Worm (Caenorhabditis elegans) whole organism, young adult: ENCODE measurements around the gene F09A5.2.

Source experiments
- B0336.3 ChIP-seq: fragments of 200-800 bp; sonication (Bioruptor generic); IDR thresholded peaks from 2 replicates; pipeline ENCODE4 v1.3.6; 2022; ENCODE audit warnings: missing genetic modification characterization, missing compliant biosample characterization
- C17E4.6 ChIP-seq: fragments of 200-800 bp; sonication (Bioruptor generic); IDR thresholded peaks from 2 replicates; pipeline ENCODE4 v1.3.6; 2022; ENCODE audit warnings: missing genetic modification reagents, missing genetic modification characterization, missing compliant biosample characterization
- D2030.7 ChIP-seq: fragments of 200-800 bp; sonication (Bioruptor generic); IDR thresholded peaks from 2 replicates; pipeline ENCODE4 v1.3.6; 2022; ENCODE audit warnings: missing genetic modification reagents, missing genetic modification characterization, missing compliant biosample characterization
- F22D6.2 ChIP-seq: sonication (generic microtip); optimal IDR thresholded peaks from 2 replicates; lab custom pipeline; 2016; ENCODE audit warnings: mild to moderate bottlenecking, missing genetic modification characterization, missing compliant biosample characterization
- F39B2.1 ChIP-seq: fragments of 200-800 bp; sonication (Bioruptor generic); IDR thresholded peaks from 2 replicates; pipeline ENCODE4 v1.3.6; 2022; ENCODE audit warnings: missing genetic modification reagents, missing genetic modification characterization, missing compliant biosample characterization
- F57A8.1 ChIP-seq: fragments of 200-800 bp; sonication (Bioruptor generic); optimal IDR thresholded peaks from 2 replicates; lab custom pipeline; 2018; ENCODE audit warnings: mild to moderate bottlenecking, missing genetic modification characterization, moderate library complexity, missing compliant biosample characterization
- T07F8.4 ChIP-seq: sonication (generic microtip); optimal IDR thresholded peaks from 2 replicates; lab custom pipeline; 2016; ENCODE audit warnings: mild to moderate bottlenecking, missing genetic modification characterization, moderate library complexity, missing compliant biosample characterization
- T26A5.8 ChIP-seq: sonication (generic microtip); optimal IDR thresholded peaks from 2 replicates; lab custom pipeline; 2016; ENCODE audit warnings: missing genetic modification characterization, missing compliant biosample characterization
- aptf-3 ChIP-seq: fragments of 200-800 bp; sonication (Bioruptor generic); IDR thresholded peaks from 2 replicates; pipeline ENCODE4 v1.3.6; 2022; ENCODE audit warnings: missing genetic modification characterization, missing compliant biosample characterization
- atf-7 ChIP-seq: sonication (generic microtip); optimal IDR thresholded peaks from 2 replicates; lab custom pipeline; 2017; ENCODE audit warnings: mild to moderate bottlenecking, missing genetic modification characterization, missing compliant biosample characterization
- bed-2 ChIP-seq: fragments of 200-800 bp; sonication (Bioruptor generic); IDR thresholded peaks from 2 replicates; pipeline ENCODE4 v1.3.6; 2022; ENCODE audit warnings: missing genetic modification reagents, missing genetic modification characterization, missing compliant biosample characterization
- cebp-1 ChIP-seq, 2 experiments: fragments of 200-800 bp in 1 of 2; sonication (Bioruptor generic) in 1 of 2; sonication (generic microtip) in 1 of 2; IDR thresholded peaks in 1 of 2; optimal IDR thresholded peaks in 1 of 2; 2 replicates each; pipeline versions ENCODE4 v1.3.6 to Lab custom; 2017 to 2022; ENCODE audit warnings: missing compliant biosample characterization in 2 of 2, missing genetic modification characterization in 2 of 2, mild to moderate bottlenecking in 1 of 2, missing genetic modification reagents in 1 of 2, moderate library complexity in 1 of 2
- ceh-100 ChIP-seq: fragments of 200-800 bp; sonication (Bioruptor generic); IDR thresholded peaks from 2 replicates; pipeline ENCODE4 v1.3.6; 2022; ENCODE audit warnings: missing genetic modification reagents, missing genetic modification characterization, missing compliant biosample characterization
- ceh-27 ChIP-seq: fragments of 200-800 bp; sonication (Bioruptor generic); optimal IDR thresholded peaks from 2 replicates; lab custom pipeline; 2018; ENCODE audit warnings: mild to moderate bottlenecking, missing genetic modification characterization, moderate library complexity, missing compliant biosample characterization
- ceh-40 ChIP-seq: fragments of 200-800 bp; sonication (Bioruptor generic); IDR thresholded peaks from 2 replicates; pipeline ENCODE4 v1.3.6; 2022; ENCODE audit warnings: missing genetic modification characterization, missing compliant biosample characterization
- egl-18 ChIP-seq: fragments of 200-800 bp; sonication (Bioruptor generic); IDR thresholded peaks from 2 replicates; pipeline ENCODE4 v1.3.6; 2022; ENCODE audit warnings: missing genetic modification reagents, missing genetic modification characterization, missing compliant biosample characterization
- egl-44 ChIP-seq: fragments of 200-800 bp; sonication (Bioruptor generic); IDR thresholded peaks from 2 replicates; pipeline ENCODE4 v1.3.6; 2022; ENCODE audit warnings: missing genetic modification reagents, missing genetic modification characterization, missing compliant biosample characterization
- ekl-4 ChIP-seq: fragments of 200-800 bp; sonication (Bioruptor generic); IDR thresholded peaks from 2 replicates; pipeline ENCODE4 v1.3.6; 2022; ENCODE audit warnings: missing genetic modification reagents, missing genetic modification characterization, missing compliant biosample characterization
- hmg-1.2 ChIP-seq: fragments of 200-800 bp; sonication (Bioruptor generic); IDR thresholded peaks from 2 replicates; pipeline ENCODE4 v1.3.6; 2022; ENCODE audit warnings: missing genetic modification reagents, missing genetic modification characterization, missing compliant biosample characterization
- hsf-1 ChIP-seq: fragments of 200-800 bp; sonication (Bioruptor generic); IDR thresholded peaks from 2 replicates; pipeline ENCODE4 v1.3.6; 2022; ENCODE audit warnings: missing genetic modification reagents, missing genetic modification characterization, missing compliant biosample characterization
- lag-1 ChIP-seq: fragments of 200-800 bp; sonication (Bioruptor generic); IDR thresholded peaks from 2 replicates; pipeline ENCODE4 v1.3.6; 2022; ENCODE audit warnings: missing genetic modification reagents, missing genetic modification characterization, missing compliant biosample characterization
- let-607 ChIP-seq, 2 experiments: fragments of 200-800 bp in 1 of 2; sonication (Bioruptor generic) in 1 of 2; sonication (generic microtip) in 1 of 2; optimal IDR thresholded peaks; 2 replicates each; lab custom pipeline; 2016 to 2018; ENCODE audit warnings: mild to moderate bottlenecking in 2 of 2, missing compliant biosample characterization in 2 of 2, missing genetic modification characterization in 2 of 2, moderate library complexity in 2 of 2, missing genotype in 1 of 2
- lin-40 ChIP-seq: sonication (generic microtip); optimal IDR thresholded peaks from 2 replicates; lab custom pipeline; 2016; ENCODE audit warnings: missing genetic modification characterization, mild to moderate bottlenecking, missing compliant biosample characterization, missing genotype, missing genetic modification reagents
- mcd-1 ChIP-seq: fragments of 200-800 bp; sonication (Bioruptor generic); IDR thresholded peaks from 2 replicates; pipeline ENCODE4 v1.3.6; 2022; ENCODE audit warnings: missing genetic modification reagents, missing genetic modification characterization, missing compliant biosample characterization
- mel-28 ChIP-seq: sonication (generic microtip); optimal IDR thresholded peaks from 2 replicates; lab custom pipeline; 2016; ENCODE audit warnings: borderline replicate concordance, mild to moderate bottlenecking, missing genetic modification characterization, missing compliant biosample characterization
- mes-4 ChIP-seq: sonication (generic microtip); optimal IDR thresholded peaks from 2 replicates; lab custom pipeline; 2016; ENCODE audit warnings: missing genotype, missing genetic modification characterization, missing compliant biosample characterization
- nhr-179 ChIP-seq: sonication (generic microtip); optimal IDR thresholded peaks from 2 replicates; lab custom pipeline; 2016; ENCODE audit warnings: mild to moderate bottlenecking, missing genetic modification characterization, missing compliant biosample characterization
- nhr-80 ChIP-seq: sonication (generic microtip); optimal IDR thresholded peaks from 2 replicates; lab custom pipeline; 2016; ENCODE audit warnings: missing genetic modification characterization, missing compliant biosample characterization
- nhr-90 ChIP-seq: sonication (generic microtip); optimal IDR thresholded peaks from 2 replicates; lab custom pipeline; 2016; ENCODE audit warnings: missing genotype, mild to moderate bottlenecking, missing genetic modification characterization, missing compliant biosample characterization
- pbrm-1 ChIP-seq: fragments of 200-800 bp; sonication (Bioruptor generic); IDR thresholded peaks from 2 replicates; pipeline ENCODE4 v1.3.6; 2022; ENCODE audit warnings: missing genetic modification reagents, missing genetic modification characterization, missing compliant biosample characterization
- pha-4 ChIP-seq: fragments of 150-350 bp; sonication (generic microtip); optimal IDR thresholded peaks from 2 replicates; lab custom pipeline; 2014; ENCODE audit warnings: missing biosample characterization, missing genetic modification reagents, missing genetic modification characterization
- repo-1 ChIP-seq: sonication (generic microtip); optimal IDR thresholded peaks from 2 replicates; lab custom pipeline; 2017; ENCODE audit warnings: mild to moderate bottlenecking, missing genetic modification characterization, missing compliant biosample characterization
- sea-2 ChIP-seq: fragments of 200-800 bp; sonication (Bioruptor generic); IDR thresholded peaks from 2 replicates; pipeline ENCODE4 v1.3.6; 2022; ENCODE audit warnings: missing genetic modification characterization, missing compliant biosample characterization
- snpc-1.1 ChIP-seq: sonication (generic microtip); optimal IDR thresholded peaks from 2 replicates; lab custom pipeline; 2017; ENCODE audit warnings: missing genetic modification characterization, mild to moderate bottlenecking, missing compliant biosample characterization, antibody characterized with exemption, moderate library complexity, missing genotype, missing genetic modification reagents; ENCODE audit not compliant: insufficient read depth
- somi-1 ChIP-seq: fragments of 200-800 bp; sonication (Bioruptor generic); optimal IDR thresholded peaks from 2 replicates; lab custom pipeline; 2018; ENCODE audit warnings: mild to moderate bottlenecking, missing genetic modification characterization, missing compliant biosample characterization
- tbx-9 ChIP-seq: sonication (generic microtip); optimal IDR thresholded peaks from 2 replicates; lab custom pipeline; 2016; ENCODE audit warnings: borderline replicate concordance, missing genetic modification characterization, inconsistent platforms, missing compliant biosample characterization
- unc-130 ChIP-seq: sonication (generic microtip); optimal IDR thresholded peaks from 2 replicates; lab custom pipeline; 2016; ENCODE audit warnings: missing genetic modification reagents, missing genetic modification characterization, missing compliant biosample characterization
- zfh-2 ChIP-seq: fragments of 200-800 bp; sonication (Bioruptor generic); conservative IDR thresholded peaks from 2 replicates; pipeline ENCODE4 v1.3.6; 2022; ENCODE audit warnings: missing genetic modification reagents, missing genetic modification characterization, missing compliant biosample characterization
- zim-3 ChIP-seq: sonication (generic microtip); optimal IDR thresholded peaks from 2 replicates; lab custom pipeline; 2017; ENCODE audit warnings: mild to moderate bottlenecking, missing genetic modification characterization, moderate library complexity, missing compliant biosample characterization
- ztf-18 ChIP-seq: sonication (generic microtip); optimal IDR thresholded peaks from 2 replicates; lab custom pipeline; 2016; ENCODE audit warnings: missing genotype, mild to moderate bottlenecking, missing genetic modification characterization, missing compliant biosample characterization
- ztf-22 ChIP-seq: fragments of 200-800 bp; sonication (Bioruptor generic); optimal IDR thresholded peaks from 2 replicates; lab custom pipeline; 2018; ENCODE audit warnings: mild to moderate bottlenecking, missing genetic modification characterization, moderate library complexity, missing compliant biosample characterization
- ztf-25 ChIP-seq: fragments of 200-800 bp; sonication (Bioruptor generic); IDR thresholded peaks from 2 replicates; pipeline ENCODE4 v1.3.6; 2022; ENCODE audit warnings: missing genetic modification reagents, missing genetic modification characterization, missing compliant biosample characterization
- ztf-28 ChIP-seq: fragments of 200-800 bp; sonication (Bioruptor generic); IDR thresholded peaks from 2 replicates; pipeline ENCODE4 v1.3.6; 2022; ENCODE audit warnings: missing genetic modification reagents, missing genetic modification characterization, missing compliant biosample characterization
- ztf-6 ChIP-seq: fragments of 200-800 bp; sonication (Bioruptor generic); IDR thresholded peaks from 2 replicates; pipeline ENCODE4 v1.3.6; 2022; ENCODE audit warnings: missing genetic modification reagents, missing genetic modification characterization, missing compliant biosample characterization

The F09A5.2 gene

DNA sequence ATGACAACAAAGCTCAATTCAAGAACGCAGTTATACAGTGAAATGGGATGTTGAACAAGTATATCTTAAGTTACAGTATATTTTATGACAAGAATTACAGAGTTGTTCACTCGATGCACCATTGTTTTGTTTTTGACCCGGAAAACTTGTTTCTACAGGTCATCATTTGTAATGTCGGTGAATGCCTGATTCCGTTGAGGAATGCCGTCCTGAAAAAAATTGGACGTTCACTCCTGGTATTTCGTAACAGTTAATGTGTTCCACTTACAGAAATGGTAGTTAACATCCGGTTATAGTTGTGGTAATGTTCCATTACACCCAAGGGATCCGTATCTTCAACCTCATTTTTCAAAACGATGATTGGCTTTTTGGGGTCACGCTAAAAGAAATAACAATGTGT, 18.5 kb upstream of the F09A5.2 start:
- TF ChIP-seq zim-3 (tag; lab: Kevin White, UChicago) (peak; percentile 8), let-607 (tag; optimal IDR thresholded peaks at IDR 0.05; lab: Kevin White, UChicago) (no peak), cebp-1 (GFP tag; IDR thresholded peaks at IDR 0.05; lab: Robert Waterston, UW) (peak; percentile 34), cebp-1 (tag; optimal IDR thresholded peaks at IDR 0.05; lab: Kevin White, UChicago) (peak; percentile 64)

DNA sequence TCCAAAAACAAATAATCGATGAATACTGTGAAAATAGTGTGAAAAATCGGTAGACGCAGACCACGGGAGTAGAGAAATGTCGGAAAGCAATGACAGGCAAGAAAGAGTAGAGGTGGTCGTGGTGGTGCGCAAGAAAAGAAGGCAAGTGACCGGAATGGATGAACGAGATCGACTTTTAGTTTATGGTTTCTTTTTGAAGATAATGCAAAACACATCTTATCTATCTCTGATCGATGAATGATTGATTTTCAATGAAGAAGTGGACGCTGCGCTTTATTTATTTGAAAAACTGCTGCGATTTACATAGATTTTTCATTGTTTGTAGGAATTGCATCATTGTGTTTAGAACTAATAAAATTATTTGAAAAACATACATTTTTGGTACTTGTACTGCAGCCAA, 15.0 kb upstream of the F09A5.2 start:
- TF ChIP-seq atf-7 (tag; lab: Kevin White, UChicago) (no peak), zfh-2 (no peak), ceh-27 (GFP tag; lab: Kevin White, UChicago) (no peak), unc-130 (GFP tag; lab: Kevin White, UChicago) (no peak), D2030.7 (GFP tag; lab: Robert Waterston, UW) (no peak), sea-2 (GFP tag; lab: Robert Waterston, UW) (no peak), nhr-179 (tag; lab: Kevin White, UChicago) (no peak), hmg-1.2 (GFP tag; lab: Robert Waterston, UW) (peak; percentile 69)
- TF ChIP-seq, all 124 proteins: peak for 1

DNA sequence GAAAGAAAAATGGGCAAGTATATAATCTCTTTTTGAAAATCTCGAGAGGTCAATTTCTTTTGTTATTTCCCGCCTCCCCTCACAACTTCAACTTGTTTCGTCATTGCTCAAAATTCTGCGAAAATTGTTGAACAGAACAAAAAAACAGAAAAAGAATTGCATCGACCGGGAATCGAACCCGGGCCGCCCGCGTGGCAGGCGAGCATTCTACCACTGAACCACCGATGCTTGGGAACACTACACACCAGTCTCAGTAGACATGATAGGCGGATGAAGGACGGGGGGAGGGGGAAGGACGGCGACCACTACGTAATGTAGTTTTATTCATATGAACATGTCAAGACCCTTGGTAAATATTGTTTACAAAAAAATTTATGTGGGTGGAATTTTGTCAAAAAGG, 13.8 kb upstream of the F09A5.2 start:
- no peak for TF ChIP-seq mes-4 (tag; lab: Kevin White, UChicago)
- TF ChIP-seq pbrm-1 (GFP tag; lab: Robert Waterston, UW) = peak; percentile 95
- TF ChIP-seq pha-4 (tag; lab: Kevin White, UChicago) = no peak
- no peak for TF ChIP-seq F57A8.1 (GFP tag; lab: Kevin White, UChicago)
- peak; percentile 81 for TF ChIP-seq ceh-27 (GFP tag; lab: Kevin White, UChicago)
- peak; percentile 75; the same call in 1 of the 2 replicates for TF ChIP-seq egl-18 (GFP tag; lab: Robert Waterston, UW)
- TF ChIP-seq let-607 (tag; optimal IDR thresholded peaks at IDR 0.05; lab: Kevin White, UChicago) = peak; percentile 56 to 73
- TF ChIP-seq C17E4.6 = no peak
- TF ChIP-seq mcd-1 (GFP tag; lab: Robert Waterston, UW) = peak; percentile 70
- peak; percentile 61 for TF ChIP-seq atf-7 (tag; lab: Kevin White, UChicago)
- peak; percentile 80; the same call in 1 of the 2 replicates for TF ChIP-seq ztf-6 (GFP tag; lab: Robert Waterston, UW)
- TF ChIP-seq lag-1 (GFP tag; lab: Robert Waterston, UW) = no peak
- no peak for TF ChIP-seq nhr-90 (tag; lab: Kevin White, UChicago)
- peak; percentile 83 for TF ChIP-seq lin-40 (tag; lab: Kevin White, UChicago)
- no peak for TF ChIP-seq tbx-9 (tag; lab: Kevin White, UChicago)
- peak; percentile 66; the same call in 1 of the 2 replicates for TF ChIP-seq bed-2 (GFP tag; lab: Robert Waterston, UW)
- TF ChIP-seq F39B2.1 (GFP tag; lab: Robert Waterston, UW) = no peak
- TF ChIP-seq F22D6.2 (tag; lab: Kevin White, UChicago) = no peak
- no peak for TF ChIP-seq aptf-3 (GFP tag; lab: Robert Waterston, UW)
- peak; percentile 38 for TF ChIP-seq mel-28 (tag; lab: Kevin White, UChicago)
- peak; percentile 78; the same call in 1 of the 2 replicates for TF ChIP-seq ztf-28
- TF ChIP-seq ztf-25 = 0 out of 2 replicates have a peak, but pooled peaks have one; percentile 74
- peak; percentile 41 for TF ChIP-seq nhr-80 (tag; lab: Kevin White, UChicago)
- peak; percentile 71 for TF ChIP-seq ztf-18 (tag; lab: Kevin White, UChicago)
- peak; percentile 68 for TF ChIP-seq repo-1 (tag; lab: Kevin White, UChicago)
- no peak for TF ChIP-seq ceh-40 (GFP tag; lab: Robert Waterston, UW)
- peak; percentile 91 for TF ChIP-seq egl-44 (GFP tag; lab: Robert Waterston, UW)
- TF ChIP-seq ztf-22 (GFP tag; lab: Kevin White, UChicago) = peak; percentile 38
- TF ChIP-seq hsf-1 (GFP tag; lab: Robert Waterston, UW) = 0 out of 2 replicates have a peak, but pooled peaks have one; percentile 23
- TF ChIP-seq somi-1 (GFP tag; lab: Kevin White, UChicago) = peak; percentile 81
- TF ChIP-seq ceh-100 (GFP tag; lab: Robert Waterston, UW) = peak; percentile 58; the same call in 1 of the 2 replicates
- TF ChIP-seq snpc-1.1 (tag; lab: Kevin White, UChicago) = peak; percentile 20
- peak; percentile 52 for TF ChIP-seq T07F8.4
- no peak for TF ChIP-seq B0336.3 (GFP tag; lab: Robert Waterston, UW)
- TF ChIP-seq ekl-4 (GFP tag; lab: Robert Waterston, UW) = peak; percentile 45; the same call in 1 of the 2 replicates
- peak; percentile 84 for TF ChIP-seq T26A5.8
- TF ChIP-seq cebp-1 (GFP tag; IDR thresholded peaks at IDR 0.05; lab: Robert Waterston, UW) = peak; percentile 76
- TF ChIP-seq cebp-1 (tag; optimal IDR thresholded peaks at IDR 0.05; lab: Kevin White, UChicago) = no peak
